Fruit fly (Drosophila melanogaster) whole organism, wandering third instar larva: ENCODE results near the gene CG17982.
A peak's percentile ranks its signal among the peaks of the same experiment; 100 is the strongest.

Experiments
- Mio ChIP-seq: sonication (Bioruptor generic); optimal IDR thresholded peaks from 2 replicates; lab custom pipeline; 2016; ENCODE audit warnings: missing biosample characterization, missing genetic modification characterization
- dsf ChIP-seq: sonication (Bioruptor generic); optimal IDR thresholded peaks from 2 replicates; lab custom pipeline; 2016; ENCODE audit warnings: missing biosample characterization, missing genetic modification characterization, borderline replicate concordance
- h ChIP-seq: fragments of 200-800 bp; sonication (Bioruptor generic); optimal IDR thresholded peaks from 3 replicates; lab custom pipeline; 2016; ENCODE audit warnings: missing biosample characterization, mild to moderate bottlenecking, missing genetic modification characterization
- jim ChIP-seq: fragments of 175-275, 200-325 bp; sonication (Bioruptor generic); optimal IDR thresholded peaks from 2 replicates; lab custom pipeline; 2016; ENCODE audit warnings: missing biosample characterization, mild to moderate bottlenecking, missing genetic modification characterization
- pan ChIP-seq: fragments of >200 bp; optimal IDR thresholded peaks from 2 replicates; lab custom pipeline; 2017

dm6 chrX:8131693-8132313, 11.8 kb downstream of the CG17982 start, which contains the start of gene CG10958:
- TF ChIP-seq pan (lab: Kevin White, UChicago): no peak
- peak; percentile 79 for TF ChIP-seq h (GFP tag; lab: Kevin White, UChicago)
- TF ChIP-seq jim (GFP tag; lab: Kevin White, UChicago): no peak
- TF ChIP-seq dsf (GFP tag; lab: Kevin White, UChicago): no peak
- TF ChIP-seq Mio (GFP tag; lab: Kevin White, UChicago): no peak
